Worm (Caenorhabditis elegans) whole organism, young adult: ENCODE data around the gene fbxa-157.

Experiments
- somi-1 ChIP-seq: fragments of 200-800 bp; sonication (Bioruptor generic); optimal IDR thresholded peaks from 2 replicates; lab custom pipeline; 2018; ENCODE audit warnings: mild to moderate bottlenecking, missing genetic modification characterization, missing compliant biosample characterization
- sptf-2 ChIP-seq: fragments of 200-800 bp; sonication (Bioruptor generic); optimal IDR thresholded peaks from 2 replicates; lab custom pipeline; 2018; ENCODE audit warnings: mild to moderate bottlenecking, missing genetic modification characterization, missing compliant biosample characterization

- TF ChIP-seq somi-1 (GFP tag; lab: Kevin White, UChicago): no peak
- TF ChIP-seq sptf-2 (GFP tag; lab: Kevin White, UChicago): no peak
These were observed 2.8 kb upstream of the fbxa-157 start, which contains the start of gene fbxa-156 for ce11 chrV:17896736-17897353.
